Worm (Caenorhabditis elegans) whole organism, young adult: ENCODE results near the gene garr-1.
A peak's percentile ranks its signal among the peaks of the same experiment; 100 is the strongest.

Experiments used
- B0035.1 ChIP-seq: sonication (generic microtip); optimal IDR thresholded peaks from 2 replicates; lab custom pipeline; 2016; ENCODE audit warnings: missing genetic modification characterization, mild to moderate bottlenecking, missing compliant biosample characterization, missing genotype, missing genetic modification reagents
- B0336.3 ChIP-seq: fragments of 200-800 bp; sonication (Bioruptor generic); IDR thresholded peaks from 2 replicates; pipeline ENCODE4 v1.3.6; 2022; ENCODE audit warnings: missing genetic modification characterization, missing compliant biosample characterization
- C06A6.2 ChIP-seq: fragments of 200-800 bp; sonication (Bioruptor generic); conservative IDR thresholded peaks from 2 replicates; pipeline ENCODE4 v1.3.6; 2022; ENCODE audit warnings: missing genetic modification characterization, missing compliant biosample characterization
- F10E7.11 ChIP-seq: sonication (generic microtip); optimal IDR thresholded peaks from 2 replicates; lab custom pipeline; 2017; ENCODE audit warnings: mild to moderate bottlenecking, missing genetic modification characterization, moderate library complexity, missing compliant biosample characterization
- F22D6.2 ChIP-seq: sonication (generic microtip); optimal IDR thresholded peaks from 2 replicates; lab custom pipeline; 2016; ENCODE audit warnings: mild to moderate bottlenecking, missing genetic modification characterization, missing compliant biosample characterization
- F23B12.7 ChIP-seq: sonication (generic microtip); optimal IDR thresholded peaks from 2 replicates; lab custom pipeline; 2017; ENCODE audit warnings: missing genetic modification characterization, mild to moderate bottlenecking, missing compliant biosample characterization, antibody characterized with exemption, moderate library complexity; ENCODE audit not compliant: insufficient read depth
- K11D2.4 ChIP-seq: fragments of 200-800 bp; sonication (Bioruptor generic); IDR thresholded peaks from 2 replicates; pipeline ENCODE4 v1.3.6; 2022; ENCODE audit warnings: missing genetic modification reagents, missing genetic modification characterization, missing compliant biosample characterization
- Y53F4B.3 ChIP-seq: fragments of 200-800 bp; sonication (Bioruptor generic); IDR thresholded peaks from 2 replicates; pipeline ENCODE4 v1.3.6; 2022; ENCODE audit warnings: missing genetic modification reagents, missing genetic modification characterization, missing compliant biosample characterization
- Y56A3A.18 ChIP-seq: fragments of 200-800 bp; sonication (Bioruptor generic); IDR thresholded peaks from 2 replicates; pipeline ENCODE4 v1.3.6; 2022; ENCODE audit warnings: missing genetic modification reagents, missing genetic modification characterization, missing compliant biosample characterization
- Y67H2A.10 ChIP-seq: fragments of 200-800 bp; sonication (Bioruptor generic); conservative IDR thresholded peaks from 2 replicates; pipeline ENCODE4 v1.3.6; 2022; ENCODE audit warnings: missing genetic modification reagents, missing genetic modification characterization, missing compliant biosample characterization
- aptf-2 ChIP-seq: fragments of 200-800 bp; sonication (Bioruptor generic); conservative IDR thresholded peaks from 2 replicates; pipeline ENCODE4 v1.3.6; 2022; ENCODE audit warnings: missing genetic modification reagents, missing genetic modification characterization, missing compliant biosample characterization
- attf-6 ChIP-seq: fragments of 200-800 bp; sonication (Bioruptor generic); IDR thresholded peaks from 2 replicates; pipeline ENCODE4 v1.3.6; 2022; ENCODE audit warnings: missing genetic modification reagents, missing genetic modification characterization, missing compliant biosample characterization
- bed-1 ChIP-seq: fragments of 200-800 bp; sonication (Bioruptor generic); IDR thresholded peaks from 2 replicates; pipeline ENCODE4 v1.3.6; 2022; ENCODE audit warnings: missing genetic modification reagents, missing genetic modification characterization, missing compliant biosample characterization
- ceh-27 ChIP-seq: fragments of 200-800 bp; sonication (Bioruptor generic); optimal IDR thresholded peaks from 2 replicates; lab custom pipeline; 2018; ENCODE audit warnings: mild to moderate bottlenecking, missing genetic modification characterization, moderate library complexity, missing compliant biosample characterization
- ceh-40 ChIP-seq: fragments of 200-800 bp; sonication (Bioruptor generic); IDR thresholded peaks from 2 replicates; pipeline ENCODE4 v1.3.6; 2022; ENCODE audit warnings: missing genetic modification characterization, missing compliant biosample characterization
- ceh-58 ChIP-seq: fragments of 200-800 bp; sonication (Bioruptor generic); IDR thresholded peaks from 2 replicates; pipeline ENCODE4 v1.3.6; 2022; ENCODE audit warnings: missing genetic modification characterization, missing compliant biosample characterization
- ceh-79 ChIP-seq: sonication (generic microtip); optimal IDR thresholded peaks from 2 replicates; lab custom pipeline; 2017; ENCODE audit warnings: mild to moderate bottlenecking, missing genetic modification characterization, missing compliant biosample characterization
- dox-1 ChIP-seq: fragments of 200-800 bp; sonication (Bioruptor generic); IDR thresholded peaks from 2 replicates; pipeline ENCODE4 v1.3.6; 2022; ENCODE audit warnings: missing genetic modification reagents, missing genetic modification characterization, missing compliant biosample characterization
- him-1 ChIP-seq: sonication (generic microtip); optimal IDR thresholded peaks from 2 replicates; lab custom pipeline; 2016; ENCODE audit warnings: missing genotype, missing genetic modification reagents, missing genetic modification characterization, missing compliant biosample characterization
- hlh-12 ChIP-seq: sonication (generic microtip); optimal IDR thresholded peaks from 2 replicates; lab custom pipeline; 2016; ENCODE audit warnings: missing genetic modification characterization, missing compliant biosample characterization
- hmg-20 ChIP-seq: fragments of 200-800 bp; sonication (Bioruptor generic); IDR thresholded peaks from 2 replicates; pipeline ENCODE4 v1.3.6; 2022; ENCODE audit warnings: missing genetic modification reagents, missing genetic modification characterization, missing compliant biosample characterization
- hrde-1 ChIP-seq: sonication (generic microtip); optimal IDR thresholded peaks from 2 replicates; lab custom pipeline; 2016; ENCODE audit warnings: missing genetic modification characterization, mild to moderate bottlenecking, missing compliant biosample characterization, moderate library complexity, missing genotype, missing genetic modification reagents, borderline replicate concordance
- lag-1 ChIP-seq: fragments of 200-800 bp; sonication (Bioruptor generic); IDR thresholded peaks from 2 replicates; pipeline ENCODE4 v1.3.6; 2022; ENCODE audit warnings: missing genetic modification reagents, missing genetic modification characterization, missing compliant biosample characterization
- let-526 ChIP-seq: fragments of 200-800 bp; sonication (Bioruptor generic); IDR thresholded peaks from 2 replicates; pipeline ENCODE4 v1.3.6; 2022; ENCODE audit warnings: missing genetic modification reagents, missing genetic modification characterization, missing compliant biosample characterization
- let-607 ChIP-seq, 2 experiments: fragments of 200-800 bp in 1 of 2; sonication (Bioruptor generic) in 1 of 2; sonication (generic microtip) in 1 of 2; optimal IDR thresholded peaks; 2 replicates each; lab custom pipeline; 2016 to 2018; ENCODE audit warnings: mild to moderate bottlenecking in 2 of 2, missing compliant biosample characterization in 2 of 2, missing genetic modification characterization in 2 of 2, moderate library complexity in 2 of 2, missing genotype in 1 of 2
- lin-26 ChIP-seq: fragments of 200-800 bp; sonication (Bioruptor generic); IDR thresholded peaks from 2 replicates; pipeline ENCODE4 v1.3.6; 2022; ENCODE audit warnings: missing genetic modification reagents, missing genetic modification characterization, missing compliant biosample characterization
- lin-35 ChIP-seq, 3 experiments: fragments of 150-350 bp in 2 of 3; sonication (generic microtip) in 1 of 3; optimal IDR thresholded peaks; 2 replicates each; lab custom pipeline; 2014 to 2018; ENCODE audit warnings: missing biosample characterization in 3 of 3, missing genetic modification characterization in 3 of 3, missing genetic modification reagents in 3 of 3
- madf-10 ChIP-seq: sonication (generic microtip); optimal IDR thresholded peaks from 2 replicates; lab custom pipeline; 2016; ENCODE audit warnings: mild to moderate bottlenecking, missing genetic modification characterization, missing compliant biosample characterization
- mel-28 ChIP-seq: sonication (generic microtip); optimal IDR thresholded peaks from 2 replicates; lab custom pipeline; 2016; ENCODE audit warnings: borderline replicate concordance, mild to moderate bottlenecking, missing genetic modification characterization, missing compliant biosample characterization
- mes-4 ChIP-seq: sonication (generic microtip); optimal IDR thresholded peaks from 2 replicates; lab custom pipeline; 2016; ENCODE audit warnings: missing genotype, missing genetic modification characterization, missing compliant biosample characterization
- mxl-1 ChIP-seq: sonication (generic microtip); optimal IDR thresholded peaks from 2 replicates; lab custom pipeline; 2016; ENCODE audit warnings: missing genetic modification characterization, missing compliant biosample characterization
- nfya-1 ChIP-seq: sonication (generic microtip); optimal IDR thresholded peaks from 2 replicates; lab custom pipeline; 2017; ENCODE audit warnings: antibody characterized with exemption, missing compliant biosample characterization, missing genetic modification characterization, borderline replicate concordance; ENCODE audit not compliant: insufficient read depth
- nhr-120 ChIP-seq: fragments of 200-800 bp; sonication (Bioruptor generic); IDR thresholded peaks from 2 replicates; pipeline ENCODE4 v1.3.6; 2022; ENCODE audit warnings: missing genetic modification characterization, missing compliant biosample characterization
- nhr-27 ChIP-seq: fragments of 200-800 bp; sonication (Bioruptor generic); optimal IDR thresholded peaks from 2 replicates; lab custom pipeline; 2018; ENCODE audit warnings: mild to moderate bottlenecking, missing genetic modification characterization, moderate library complexity, missing compliant biosample characterization
- nhr-90 ChIP-seq: sonication (generic microtip); optimal IDR thresholded peaks from 2 replicates; lab custom pipeline; 2016; ENCODE audit warnings: missing genotype, mild to moderate bottlenecking, missing genetic modification characterization, missing compliant biosample characterization
- pha-4 ChIP-seq: fragments of 150-350 bp; sonication (generic microtip); optimal IDR thresholded peaks from 2 replicates; lab custom pipeline; 2014; ENCODE audit warnings: missing biosample characterization, missing genetic modification reagents, missing genetic modification characterization
- rcor-1 ChIP-seq: fragments of 200-800 bp; sonication (Bioruptor generic); IDR thresholded peaks from 2 replicates; pipeline ENCODE4 v1.3.6; 2022; ENCODE audit warnings: missing genetic modification reagents, missing genetic modification characterization, missing compliant biosample characterization
- rpc-1 ChIP-seq, 2 experiments: fragments of 150-350 bp in 1 of 2; sonication (generic microtip) in 1 of 2; optimal IDR thresholded peaks; 2 replicates each; lab custom pipeline; 2014 to 2018; ENCODE audit warnings: missing biosample characterization in 1 of 2, missing genetic modification characterization in 1 of 2, missing genetic modification reagents in 1 of 2, missing genotype in 1 of 2
- snpc-1.1 ChIP-seq: sonication (generic microtip); optimal IDR thresholded peaks from 2 replicates; lab custom pipeline; 2017; ENCODE audit warnings: missing genetic modification characterization, mild to moderate bottlenecking, missing compliant biosample characterization, antibody characterized with exemption, moderate library complexity, missing genotype, missing genetic modification reagents; ENCODE audit not compliant: insufficient read depth
- snpc-1.3 ChIP-seq: sonication (generic microtip); optimal IDR thresholded peaks from 2 replicates; lab custom pipeline; 2017; ENCODE audit warnings: missing genetic modification characterization, mild to moderate bottlenecking, missing compliant biosample characterization, antibody characterized with exemption, moderate library complexity, missing genotype, missing genetic modification reagents; ENCODE audit not compliant: insufficient read depth
- somi-1 ChIP-seq: fragments of 200-800 bp; sonication (Bioruptor generic); optimal IDR thresholded peaks from 2 replicates; lab custom pipeline; 2018; ENCODE audit warnings: mild to moderate bottlenecking, missing genetic modification characterization, missing compliant biosample characterization
- tbp1 ChIP-seq: fragments of 200-800 bp; sonication (Bioruptor generic); optimal IDR thresholded peaks from 2 replicates; lab custom pipeline; 2018; ENCODE audit warnings: mild to moderate bottlenecking, missing genetic modification characterization, missing compliant biosample characterization
- xnd-1 ChIP-seq: sonication (generic microtip); optimal IDR thresholded peaks from 2 replicates; lab custom pipeline; 2016; ENCODE audit warnings: missing genotype, missing genetic modification reagents, missing genetic modification characterization, missing compliant biosample characterization
- zfh-2 ChIP-seq: fragments of 200-800 bp; sonication (Bioruptor generic); conservative IDR thresholded peaks from 2 replicates; pipeline ENCODE4 v1.3.6; 2022; ENCODE audit warnings: missing genetic modification reagents, missing genetic modification characterization, missing compliant biosample characterization
- zim-3 ChIP-seq: sonication (generic microtip); optimal IDR thresholded peaks from 2 replicates; lab custom pipeline; 2017; ENCODE audit warnings: mild to moderate bottlenecking, missing genetic modification characterization, moderate library complexity, missing compliant biosample characterization
- ztf-22 ChIP-seq: fragments of 200-800 bp; sonication (Bioruptor generic); optimal IDR thresholded peaks from 2 replicates; lab custom pipeline; 2018; ENCODE audit warnings: mild to moderate bottlenecking, missing genetic modification characterization, moderate library complexity, missing compliant biosample characterization
- ztf-25 ChIP-seq: fragments of 200-800 bp; sonication (Bioruptor generic); IDR thresholded peaks from 2 replicates; pipeline ENCODE4 v1.3.6; 2022; ENCODE audit warnings: missing genetic modification reagents, missing genetic modification characterization, missing compliant biosample characterization

garr-1 gene

DNA sequence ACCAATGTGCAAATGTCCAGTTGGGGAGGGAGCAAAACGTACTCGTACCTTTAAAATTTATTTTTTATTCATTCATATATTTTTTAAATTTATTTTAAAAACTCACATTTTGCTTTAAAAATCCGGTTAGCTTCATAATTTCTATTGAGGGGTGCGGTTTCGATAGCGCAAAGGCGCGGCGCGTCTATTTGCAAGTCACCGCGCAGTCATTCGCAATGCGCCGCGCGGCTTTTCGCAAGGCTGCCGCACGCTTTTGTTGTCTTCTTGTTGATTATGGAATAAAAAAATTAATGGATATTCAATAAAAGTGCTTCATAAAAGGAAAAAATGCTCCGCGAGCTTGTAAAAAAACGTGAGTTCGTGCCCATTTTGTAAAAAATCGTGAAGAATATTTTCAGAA is 35.7 kb upstream of the garr-1 start, which contains the start of the genes ears-2 and uncp-18 (continued):
- TF ChIP-seq ceh-58 (GFP tag; lab: Robert Waterston, UW) (no peak), mel-28 (tag; lab: Kevin White, UChicago) (peak; percentile 33), let-607 (tag; optimal IDR thresholded peaks at IDR 0.05; lab: Kevin White, UChicago) (peak in 1 of 2 experiments; percentile 77), snpc-1.1 (tag; lab: Kevin White, UChicago) (peak; percentile 66), nhr-120 (GFP tag; lab: Robert Waterston, UW) (no peak), hlh-12 (no peak), hmg-20 (GFP tag; lab: Robert Waterston, UW) (peak; percentile 49; the same call in 1 of the 2 replicates), zim-3 (tag; lab: Kevin White, UChicago) (peak; percentile 79), lin-35 (GFP tag; optimal IDR thresholded peaks at IDR 0.05; lab: Kevin White, UChicago) (peak in 2 of 3 experiments; percentile 76 to 88), B0336.3 (GFP tag; lab: Robert Waterston, UW) (peak; percentile 93), ceh-40 (GFP tag; lab: Robert Waterston, UW) (no peak), dox-1 (GFP tag; lab: Robert Waterston, UW) (peak; percentile 97), him-1 (tag; lab: Kevin White, UChicago) (peak; percentile 78), ceh-79 (tag; lab: Kevin White, UChicago) (peak; percentile 31), F10E7.11 (tag; lab: Kevin White, UChicago) (peak; percentile 46), lag-1 (GFP tag; lab: Robert Waterston, UW) (no peak), Y56A3A.18 (no peak), bed-1 (GFP tag; lab: Robert Waterston, UW) (no peak), xnd-1 (tag; lab: Kevin White, UChicago) (no peak), madf-10 (tag; lab: Kevin White, UChicago) (peak; percentile 89), aptf-2 (GFP tag; lab: Robert Waterston, UW) (peak; percentile 71; the same call in 1 of the 2 replicates), Y67H2A.10 (GFP tag; lab: Robert Waterston, UW) (peak; percentile 84), hrde-1 (tag; lab: Kevin White, UChicago) (peak; percentile 34), rpc-1 (optimal IDR thresholded peaks at IDR 0.05; lab: Kevin White, UChicago) (peak; percentile 68), rpc-1 (tag; optimal IDR thresholded peaks at IDR 0.05; lab: Kevin White, UChicago) (peak; percentile 3), nhr-27 (tag; lab: Kevin White, UChicago) (no peak), lin-26 (GFP tag; lab: Robert Waterston, UW) (peak; percentile 67; the same call in 1 of the 2 replicates), F23B12.7 (peak; percentile 87), ztf-25 (peak; percentile 96), zfh-2 (peak; percentile 93), ztf-22 (GFP tag; lab: Kevin White, UChicago) (peak; percentile 28), mes-4 (tag; lab: Kevin White, UChicago) (no peak), Y53F4B.3 (GFP tag; lab: Robert Waterston, UW) (no peak), pha-4 (no peak), nfya-1 (tag; lab: Kevin White, UChicago) (no peak), attf-6 (GFP tag; lab: Robert Waterston, UW) (no peak), rcor-1 (peak; percentile 87), tbp1 (GFP tag; lab: Kevin White, UChicago) (peak; percentile 74), F22D6.2 (peak; percentile 41), somi-1 (GFP tag; lab: Kevin White, UChicago) (peak; percentile 66), K11D2.4 (peak; percentile 81), ceh-27 (GFP tag; lab: Kevin White, UChicago) (peak; percentile 93), snpc-1.3 (tag; lab: Kevin White, UChicago) (peak; percentile 82), mxl-1 (tag; lab: Kevin White, UChicago) (peak; percentile 24), let-526 (0 out of 2 replicates have a peak, but pooled peaks have one; percentile 69), C06A6.2 (GFP tag; lab: Robert Waterston, UW) (peak; percentile 97), nhr-90 (tag; lab: Kevin White, UChicago) (peak; percentile 68), B0035.1 (tag; lab: Kevin White, UChicago) (peak; percentile 50)
